Fruit fly (Drosophila melanogaster): ENCODE measurements around the gene ath.

The ath gene

dm6 chr2L:10200847-10201246, 10.1 kb upstream of the ath start, which contains the start of the genes Ripalpha and RpL7 (continued):
- TF ChIP-seq Blimp-1 (GFP tag; optimal IDR thresholded peaks at IDR 0.05), result peak; percentile 90
- TF ChIP-seq Eip75B (GFP tag; optimal IDR thresholded peaks at IDR 0.05), result peak; percentile 86
- peak; percentile 96 for TF ChIP-seq CG6163 (GFP tag; IDR thresholded peaks at IDR 0.05)
- peak; percentile 96 for TF ChIP-seq cyc (GFP tag; optimal IDR thresholded peaks at IDR 0.05)
- TF ChIP-seq CG10669 (GFP tag; optimal IDR thresholded peaks at IDR 0.05), result peak; percentile 81
- peak; percentile 94 for TF ChIP-seq Sox102F (GFP tag; optimal IDR thresholded peaks at IDR 0.05)
- TF ChIP-seq CG31627 (GFP tag; optimal IDR thresholded peaks at IDR 0.05), result peak; percentile 96
- no peak for TF ChIP-seq Eip93F (GFP tag; optimal IDR thresholded peaks at IDR 0.05)
- TF ChIP-seq svp (GFP tag), result peak; percentile 92
- TF ChIP-seq CG6854 (GFP tag; optimal IDR thresholded peaks at IDR 0.05), result peak; percentile 93
- TF ChIP-seq CG11902 (GFP tag; optimal IDR thresholded peaks at IDR 0.05), result peak; percentile 76
- TF ChIP-seq CG1621 (tag; optimal IDR thresholded peaks at IDR 0.05), result peak; percentile 97
- peak; percentile 75 for TF ChIP-seq fd59A (GFP tag; optimal IDR thresholded peaks at IDR 0.05)
- peak; percentile 98 for TF ChIP-seq CG3919 (GFP tag; optimal IDR thresholded peaks at IDR 0.05)
- peak; percentile 96 for TF ChIP-seq OdsH (GFP tag; optimal IDR thresholded peaks at IDR 0.05)
- peak; percentile 84 for TF ChIP-seq Ets21C (GFP tag; optimal IDR thresholded peaks at IDR 0.05)
- TF ChIP-seq CG32006 (GFP tag; optimal IDR thresholded peaks at IDR 0.05), result no peak
- TF ChIP-seq Lpt (GFP tag; optimal IDR thresholded peaks at IDR 0.05), result peak; percentile 78
- peak; percentile 90 for TF ChIP-seq Smox (GFP tag; optimal IDR thresholded peaks at IDR 0.05)

dm6 chr2L:10201743-10202142, 9.2 kb upstream of the ath start:
- no peak for TF ChIP-seq vri (GFP tag; optimal IDR thresholded peaks at IDR 0.05)
- TF ChIP-seq Sox14 (GFP tag; optimal IDR thresholded peaks at IDR 0.05), result no peak
- TF ChIP-seq Eip78C (GFP tag), result no peak
- no peak for TF ChIP-seq CG11762 (GFP tag; optimal IDR thresholded peaks at IDR 0.05; ENCODE audit: insufficient read depth)
- no peak for TF ChIP-seq CG16779 (tag; optimal IDR thresholded peaks at IDR 0.05)

dm6 chr2L:10203933-10204509, 6.9 kb upstream of the ath start, which contains the start of gene CG34159:
TSS of gene CG34159 (minus strand) at chr2L:10204317.
- no peak for TF ChIP-seq CG11294 (GFP tag; IDR thresholded peaks at IDR 0.05)
- TF ChIP-seq cyc (GFP tag; optimal IDR thresholded peaks at IDR 0.05), result no peak
- TF ChIP-seq Sox14 (GFP tag; optimal IDR thresholded peaks at IDR 0.05), result peak; percentile 31
- no peak for TF ChIP-seq CG34406 (GFP tag; optimal IDR thresholded peaks at IDR 0.05)
- no peak for TF ChIP-seq topi (GFP tag; optimal IDR thresholded peaks at IDR 0.05)
- TF ChIP-seq CG6854 (GFP tag; optimal IDR thresholded peaks at IDR 0.05), result peak; percentile 17
- TF ChIP-seq fkh (GFP tag; optimal IDR thresholded peaks at IDR 0.05), result peak; percentile 76
- no peak for TF ChIP-seq Ets96B (tag; optimal IDR thresholded peaks at IDR 0.05)
- TF ChIP-seq Eip78C (GFP tag), result peak; percentile 27

- TF ChIP-seq Smox (GFP tag; optimal IDR thresholded peaks at IDR 0.05), result no peak
- no peak for TF ChIP-seq CG10669 (GFP tag; optimal IDR thresholded peaks at IDR 0.05)
- TF ChIP-seq Sox102F (GFP tag; optimal IDR thresholded peaks at IDR 0.05), result no peak
- no peak for TF ChIP-seq CG6792 (GFP tag; optimal IDR thresholded peaks at IDR 0.05)
- no peak for TF ChIP-seq lz (GFP tag; optimal IDR thresholded peaks at IDR 0.05)
- no peak for TF ChIP-seq CG1621 (tag; optimal IDR thresholded peaks at IDR 0.05)
- no peak for TF ChIP-seq CG6854 (GFP tag; optimal IDR thresholded peaks at IDR 0.05)
- TF ChIP-seq Hr38 (GFP tag; optimal IDR thresholded peaks at IDR 0.05), result no peak
- TF ChIP-seq CG6163 (GFP tag; IDR thresholded peaks at IDR 0.05), result no peak
- TF ChIP-seq Eip75B (GFP tag; optimal IDR thresholded peaks at IDR 0.05), result no peak
- no peak for TF ChIP-seq Sox15 (GFP tag; optimal IDR thresholded peaks at IDR 0.05)
- TF ChIP-seq CG6808 (GFP tag; optimal IDR thresholded peaks at IDR 0.05), result no peak
- no peak for TF ChIP-seq CG11294 (GFP tag; IDR thresholded peaks at IDR 0.05)
- TF ChIP-seq fd85E (GFP tag; optimal IDR thresholded peaks at IDR 0.05), result no peak
- TF ChIP-seq CG10631 (GFP tag; optimal IDR thresholded peaks at IDR 0.05), result no peak
- TF ChIP-seq CG31627 (GFP tag; optimal IDR thresholded peaks at IDR 0.05), result no peak
- TF ChIP-seq pdm3 (GFP tag; optimal IDR thresholded peaks at IDR 0.05), result no peak
- TF ChIP-seq Lpt (GFP tag; optimal IDR thresholded peaks at IDR 0.05), result no peak
- no peak for TF ChIP-seq fkh (GFP tag; optimal IDR thresholded peaks at IDR 0.05)
These were observed 5.0 kb upstream of the ath start for dm6 chr2L:10205940-10206339.
